Worm (Caenorhabditis elegans): ENCODE measurements around the gene nhr-225.

ce11 chrV:2264455-2264854 is 25.8 kb downstream of the nhr-225 start, which contains the start of gene nhr-183:
- TF ChIP-seq nhr-71 (tag; optimal IDR thresholded peaks at IDR 0.05) (no peak), ztf-11 (tag; optimal IDR thresholded peaks at IDR 0.05) (no peak), unc-130 (tag; optimal IDR thresholded peaks at IDR 0.05) (no peak), grh-1 (GFP tag; IDR thresholded peaks at IDR 0.05) (no peak), fkh-10 (GFP tag; optimal IDR thresholded peaks at IDR 0.05) (no peak), mep-1 (tag; optimal IDR thresholded peaks at IDR 0.05) (no peak), lin-39 (tag; optimal IDR thresholded peaks at IDR 0.05) (no peak)

Measured in whole organism, L1 larva.